Fruit fly (Drosophila melanogaster): Measurements from ENCODE around the gene Syp.

The Syp gene

dm6 chr3R:20850395-20851039 is 94.0 kb downstream of the Syp start, which contains the start of gene RpS30:
Gene RpS30, plus strand, starts transcription at chr3R:20850516.
- TF ChIP-seq CG3032 (tag; optimal IDR thresholded peaks at IDR 0.05) = peak; percentile 30
- peak; percentile 44 for TF ChIP-seq lz (GFP tag; optimal IDR thresholded peaks at IDR 0.05)
- TF ChIP-seq Ets21C (GFP tag; optimal IDR thresholded peaks at IDR 0.05) = no peak
- no peak for TF ChIP-seq OdsH (GFP tag; optimal IDR thresholded peaks at IDR 0.05)
- TF ChIP-seq esn (GFP tag; optimal IDR thresholded peaks at IDR 0.05) = peak; percentile 43
- no peak for TF ChIP-seq ss (GFP tag; optimal IDR thresholded peaks at IDR 0.05)
- no peak for TF ChIP-seq CG6854 (GFP tag; optimal IDR thresholded peaks at IDR 0.05)
- TF ChIP-seq Smox (GFP tag; optimal IDR thresholded peaks at IDR 0.05) = peak; percentile 0
- peak; percentile 18 for TF ChIP-seq Eip78C (GFP tag)
- peak; percentile 11 for TF ChIP-seq CG31627 (GFP tag; optimal IDR thresholded peaks at IDR 0.05)
- no peak for TF ChIP-seq dac (GFP tag; optimal IDR thresholded peaks at IDR 0.05)
- TF ChIP-seq pdm3 (GFP tag; optimal IDR thresholded peaks at IDR 0.05) = no peak
- TF ChIP-seq dsx (GFP tag; optimal IDR thresholded peaks at IDR 0.05; ENCODE audit: poor library complexity, severe bottlenecking) = no peak

- TF ChIP-seq topi (GFP tag; optimal IDR thresholded peaks at IDR 0.05) = no peak
- TF ChIP-seq CG9139 (GFP tag; optimal IDR thresholded peaks at IDR 0.05) = no peak
- no peak for TF ChIP-seq CG6276 (GFP tag; optimal IDR thresholded peaks at IDR 0.05)
- no peak for TF ChIP-seq CG15336 (GFP tag; IDR thresholded peaks at IDR 0.05)
- no peak for TF ChIP-seq CG34406 (GFP tag; optimal IDR thresholded peaks at IDR 0.05)
- no peak for TF ChIP-seq Eip75B (GFP tag; optimal IDR thresholded peaks at IDR 0.05)
- TF ChIP-seq ss (GFP tag; optimal IDR thresholded peaks at IDR 0.05) = no peak
- TF ChIP-seq CG8119 (GFP tag; IDR thresholded peaks at IDR 0.05) = no peak
- no peak for TF ChIP-seq CG11762 (GFP tag; optimal IDR thresholded peaks at IDR 0.05; ENCODE audit: insufficient read depth)
- no peak for TF ChIP-seq acj6 (GFP tag; optimal IDR thresholded peaks at IDR 0.05)
- no peak for TF ChIP-seq Gug (GFP tag; IDR thresholded peaks at IDR 0.05)
- TF ChIP-seq Blimp-1 (GFP tag; optimal IDR thresholded peaks at IDR 0.05) = no peak
- TF ChIP-seq CG16779 (tag; optimal IDR thresholded peaks at IDR 0.05) = no peak
Observed at dm6 chr3R:20859845-20860244, 103.3 kb downstream of the Syp start, which contains the start of gene Ir93a. Gene Ir93a, minus strand, starts transcription at chr3R:20859945.
